Worm (Caenorhabditis elegans) whole organism, young adult: Measurements from ENCODE around the gene msra-1.

ENCODE experiments used
- B0035.1 ChIP-seq: sonication (generic microtip); optimal IDR thresholded peaks from 2 replicates; lab custom pipeline; 2016; ENCODE audit warnings: missing genetic modification characterization, mild to moderate bottlenecking, missing compliant biosample characterization, missing genotype, missing genetic modification reagents
- B0261.1 ChIP-seq: sonication (generic microtip); optimal IDR thresholded peaks from 2 replicates; lab custom pipeline; 2016; ENCODE audit warnings: mild to moderate bottlenecking, missing genetic modification characterization, moderate library complexity, missing compliant biosample characterization
- B0336.3 ChIP-seq: fragments of 200-800 bp; sonication (Bioruptor generic); IDR thresholded peaks from 2 replicates; pipeline ENCODE4 v1.3.6; 2022; ENCODE audit warnings: missing genetic modification characterization, missing compliant biosample characterization
- C06A6.2 ChIP-seq: fragments of 200-800 bp; sonication (Bioruptor generic); conservative IDR thresholded peaks from 2 replicates; pipeline ENCODE4 v1.3.6; 2022; ENCODE audit warnings: missing genetic modification characterization, missing compliant biosample characterization
- C17E4.6 ChIP-seq: fragments of 200-800 bp; sonication (Bioruptor generic); IDR thresholded peaks from 2 replicates; pipeline ENCODE4 v1.3.6; 2022; ENCODE audit warnings: missing genetic modification reagents, missing genetic modification characterization, missing compliant biosample characterization
- F10E7.11 ChIP-seq: sonication (generic microtip); optimal IDR thresholded peaks from 2 replicates; lab custom pipeline; 2017; ENCODE audit warnings: mild to moderate bottlenecking, missing genetic modification characterization, moderate library complexity, missing compliant biosample characterization
- F52B5.7 ChIP-seq: sonication (generic microtip); optimal IDR thresholded peaks from 2 replicates; lab custom pipeline; 2016; ENCODE audit warnings: mild to moderate bottlenecking, missing genetic modification characterization, missing compliant biosample characterization
- F57A8.1 ChIP-seq: fragments of 200-800 bp; sonication (Bioruptor generic); optimal IDR thresholded peaks from 2 replicates; lab custom pipeline; 2018; ENCODE audit warnings: mild to moderate bottlenecking, missing genetic modification characterization, moderate library complexity, missing compliant biosample characterization
- F57C9.4 ChIP-seq: sonication (generic microtip); optimal IDR thresholded peaks from 2 replicates; lab custom pipeline; 2017; ENCODE audit warnings: mild to moderate bottlenecking, missing genetic modification characterization, missing compliant biosample characterization
- T26A5.8 ChIP-seq: sonication (generic microtip); optimal IDR thresholded peaks from 2 replicates; lab custom pipeline; 2016; ENCODE audit warnings: missing genetic modification characterization, missing compliant biosample characterization
- Y53G8AR.9 ChIP-seq: fragments of 200-800 bp; sonication (Bioruptor generic); conservative IDR thresholded peaks from 2 replicates; pipeline ENCODE4 v1.3.6; 2022; ENCODE audit warnings: missing genetic modification reagents, missing genetic modification characterization, missing compliant biosample characterization
- Y67H2A.10 ChIP-seq: fragments of 200-800 bp; sonication (Bioruptor generic); conservative IDR thresholded peaks from 2 replicates; pipeline ENCODE4 v1.3.6; 2022; ENCODE audit warnings: missing genetic modification reagents, missing genetic modification characterization, missing compliant biosample characterization
- ZK185.1 ChIP-seq: sonication (generic microtip); optimal IDR thresholded peaks from 2 replicates; lab custom pipeline; 2016; ENCODE audit warnings: mild to moderate bottlenecking, missing genetic modification characterization, missing compliant biosample characterization; ENCODE audit not compliant: poor library complexity, severe bottlenecking
- ama-1 ChIP-seq, 3 experiments: fragments of 150-350 bp in 1 of 3; sonication (generic microtip) in 2 of 3; optimal IDR thresholded peaks; 2 replicates each; lab custom pipeline; 2014 to 2018; ENCODE audit warnings: missing biosample characterization in 2 of 3, missing genetic modification characterization in 2 of 3, missing genetic modification reagents in 2 of 3
- attf-5 ChIP-seq: fragments of 200-800 bp; sonication (Bioruptor generic); optimal IDR thresholded peaks from 2 replicates; lab custom pipeline; 2018; ENCODE audit warnings: mild to moderate bottlenecking, missing genetic modification characterization, missing compliant biosample characterization
- bed-1 ChIP-seq: fragments of 200-800 bp; sonication (Bioruptor generic); IDR thresholded peaks from 2 replicates; pipeline ENCODE4 v1.3.6; 2022; ENCODE audit warnings: missing genetic modification reagents, missing genetic modification characterization, missing compliant biosample characterization
- bed-2 ChIP-seq: fragments of 200-800 bp; sonication (Bioruptor generic); IDR thresholded peaks from 2 replicates; pipeline ENCODE4 v1.3.6; 2022; ENCODE audit warnings: missing genetic modification reagents, missing genetic modification characterization, missing compliant biosample characterization
- cebp-2 ChIP-seq: fragments of 200-800 bp; sonication (Bioruptor generic); IDR thresholded peaks from 2 replicates; pipeline ENCODE4 v1.3.6; 2022; ENCODE audit warnings: missing genetic modification characterization, missing compliant biosample characterization
- ceh-27 ChIP-seq: fragments of 200-800 bp; sonication (Bioruptor generic); optimal IDR thresholded peaks from 2 replicates; lab custom pipeline; 2018; ENCODE audit warnings: mild to moderate bottlenecking, missing genetic modification characterization, moderate library complexity, missing compliant biosample characterization
- ceh-40 ChIP-seq: fragments of 200-800 bp; sonication (Bioruptor generic); IDR thresholded peaks from 2 replicates; pipeline ENCODE4 v1.3.6; 2022; ENCODE audit warnings: missing genetic modification characterization, missing compliant biosample characterization
- dpff-1 ChIP-seq: sonication (generic microtip); optimal IDR thresholded peaks from 2 replicates; lab custom pipeline; 2017; ENCODE audit warnings: mild to moderate bottlenecking, missing genetic modification characterization, missing compliant biosample characterization
- dpl-1 ChIP-seq: fragments of 150-350 bp; optimal IDR thresholded peaks from 2 replicates; lab custom pipeline; 2014; ENCODE audit warnings: missing biosample characterization, missing genetic modification reagents, missing genetic modification characterization
- egl-18 ChIP-seq: fragments of 200-800 bp; sonication (Bioruptor generic); IDR thresholded peaks from 2 replicates; pipeline ENCODE4 v1.3.6; 2022; ENCODE audit warnings: missing genetic modification reagents, missing genetic modification characterization, missing compliant biosample characterization
- egl-44 ChIP-seq: fragments of 200-800 bp; sonication (Bioruptor generic); IDR thresholded peaks from 2 replicates; pipeline ENCODE4 v1.3.6; 2022; ENCODE audit warnings: missing genetic modification reagents, missing genetic modification characterization, missing compliant biosample characterization
- egrh-3 ChIP-seq: fragments of 200-800 bp; sonication (Bioruptor generic); IDR thresholded peaks from 2 replicates; pipeline ENCODE4 v1.3.6; 2022; ENCODE audit warnings: missing genetic modification reagents, missing genetic modification characterization, missing compliant biosample characterization
- fkh-3 ChIP-seq: sonication (generic microtip); optimal IDR thresholded peaks from 2 replicates; lab custom pipeline; 2016; ENCODE audit warnings: mild to moderate bottlenecking, missing genetic modification characterization, missing compliant biosample characterization
- hlh-12 ChIP-seq: sonication (generic microtip); optimal IDR thresholded peaks from 2 replicates; lab custom pipeline; 2016; ENCODE audit warnings: missing genetic modification characterization, missing compliant biosample characterization
- hmg-20 ChIP-seq: fragments of 200-800 bp; sonication (Bioruptor generic); IDR thresholded peaks from 2 replicates; pipeline ENCODE4 v1.3.6; 2022; ENCODE audit warnings: missing genetic modification reagents, missing genetic modification characterization, missing compliant biosample characterization
- hsf-1 ChIP-seq: fragments of 200-800 bp; sonication (Bioruptor generic); IDR thresholded peaks from 2 replicates; pipeline ENCODE4 v1.3.6; 2022; ENCODE audit warnings: missing genetic modification reagents, missing genetic modification characterization, missing compliant biosample characterization
- lag-1 ChIP-seq: fragments of 200-800 bp; sonication (Bioruptor generic); IDR thresholded peaks from 2 replicates; pipeline ENCODE4 v1.3.6; 2022; ENCODE audit warnings: missing genetic modification reagents, missing genetic modification characterization, missing compliant biosample characterization
- lin-54 ChIP-seq: fragments of 200-800 bp; sonication (Bioruptor generic); optimal IDR thresholded peaks from 2 replicates; lab custom pipeline; 2018; ENCODE audit warnings: mild to moderate bottlenecking, missing genetic modification characterization, missing compliant biosample characterization
- lir-1 ChIP-seq: fragments of 200-800 bp; sonication (Bioruptor generic); conservative IDR thresholded peaks from 2 replicates; pipeline ENCODE4 v1.3.6; 2022; ENCODE audit warnings: missing genetic modification reagents, missing genetic modification characterization, missing compliant biosample characterization
- mcd-1 ChIP-seq: fragments of 200-800 bp; sonication (Bioruptor generic); IDR thresholded peaks from 2 replicates; pipeline ENCODE4 v1.3.6; 2022; ENCODE audit warnings: missing genetic modification reagents, missing genetic modification characterization, missing compliant biosample characterization
- mel-28 ChIP-seq: sonication (generic microtip); optimal IDR thresholded peaks from 2 replicates; lab custom pipeline; 2016; ENCODE audit warnings: borderline replicate concordance, mild to moderate bottlenecking, missing genetic modification characterization, missing compliant biosample characterization
- nfya-2 ChIP-seq: fragments of 200-800 bp; sonication (Bioruptor generic); IDR thresholded peaks from 2 replicates; pipeline ENCODE4 v1.3.6; 2022; ENCODE audit warnings: missing genetic modification reagents, missing genetic modification characterization, missing compliant biosample characterization
- nhr-27 ChIP-seq: fragments of 200-800 bp; sonication (Bioruptor generic); optimal IDR thresholded peaks from 2 replicates; lab custom pipeline; 2018; ENCODE audit warnings: mild to moderate bottlenecking, missing genetic modification characterization, moderate library complexity, missing compliant biosample characterization
- pha-4 ChIP-seq: fragments of 150-350 bp; sonication (generic microtip); optimal IDR thresholded peaks from 2 replicates; lab custom pipeline; 2014; ENCODE audit warnings: missing biosample characterization, missing genetic modification reagents, missing genetic modification characterization
- sdz-38 ChIP-seq: sonication (generic microtip); optimal IDR thresholded peaks from 2 replicates; lab custom pipeline; 2016; ENCODE audit warnings: missing genotype, missing genetic modification characterization, missing compliant biosample characterization
- somi-1 ChIP-seq: fragments of 200-800 bp; sonication (Bioruptor generic); optimal IDR thresholded peaks from 2 replicates; lab custom pipeline; 2018; ENCODE audit warnings: mild to moderate bottlenecking, missing genetic modification characterization, missing compliant biosample characterization
- zfh-2 ChIP-seq: fragments of 200-800 bp; sonication (Bioruptor generic); conservative IDR thresholded peaks from 2 replicates; pipeline ENCODE4 v1.3.6; 2022; ENCODE audit warnings: missing genetic modification reagents, missing genetic modification characterization, missing compliant biosample characterization
- ztf-22 ChIP-seq: fragments of 200-800 bp; sonication (Bioruptor generic); optimal IDR thresholded peaks from 2 replicates; lab custom pipeline; 2018; ENCODE audit warnings: mild to moderate bottlenecking, missing genetic modification characterization, moderate library complexity, missing compliant biosample characterization
- ztf-26 ChIP-seq: sonication (generic microtip); optimal IDR thresholded peaks from 2 replicates; lab custom pipeline; 2017; ENCODE audit warnings: missing genetic modification characterization, missing compliant biosample characterization
- ztf-3 ChIP-seq: fragments of 200-800 bp; sonication (Bioruptor generic); optimal IDR thresholded peaks from 2 replicates; lab custom pipeline; 2018; ENCODE audit warnings: mild to moderate bottlenecking, missing genetic modification characterization, missing compliant biosample characterization
- ztf-6 ChIP-seq: fragments of 200-800 bp; sonication (Bioruptor generic); IDR thresholded peaks from 2 replicates; pipeline ENCODE4 v1.3.6; 2022; ENCODE audit warnings: missing genetic modification reagents, missing genetic modification characterization, missing compliant biosample characterization

Gene msra-1

ce11 chrII:7341572-7342303 is 22.1 kb downstream of the msra-1 start:
- TF ChIP-seq ztf-26 (tag; lab: Kevin White, UChicago) (peak; percentile 6), nhr-27 (no peak), ztf-3 (GFP tag; lab: Kevin White, UChicago) (no peak)

DNA sequence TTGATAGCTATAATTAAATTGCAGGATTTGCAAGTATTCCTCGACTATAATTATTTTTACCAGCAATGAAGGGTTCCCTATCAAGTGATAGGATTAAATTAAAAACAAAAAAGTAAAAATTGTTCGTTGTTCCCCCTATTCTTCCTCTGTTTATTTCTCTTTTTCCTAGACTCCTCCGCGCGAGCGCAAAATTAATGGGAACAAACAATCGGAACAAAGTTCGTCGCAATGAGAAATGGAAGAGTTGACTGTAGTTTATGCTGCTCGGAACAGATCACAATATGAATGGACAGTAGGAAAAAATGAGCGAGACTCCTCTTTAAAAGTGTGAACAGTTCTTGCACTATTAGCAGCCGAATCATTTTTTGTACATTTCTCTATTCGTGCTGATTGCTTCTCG is 23.1 kb downstream of the msra-1 start:
- TF ChIP-seq ZK185.1 (tag; lab: Kevin White, UChicago) (no peak), fkh-3 (tag; lab: Kevin White, UChicago) (no peak), C17E4.6 (GFP tag; lab: Robert Waterston, UW) (no peak), ama-1 (optimal IDR thresholded peaks at IDR 0.05; lab: Kevin White, UChicago) (no peak), ama-1 (GFP tag; optimal IDR thresholded peaks at IDR 0.05; lab: Kevin White, UChicago) (no peak), pha-4 (no peak), B0261.1 (tag; lab: Kevin White, UChicago) (no peak), hsf-1 (GFP tag; lab: Robert Waterston, UW) (no peak), ceh-27 (no peak), lir-1 (GFP tag; lab: Robert Waterston, UW) (no peak), bed-1 (GFP tag; lab: Robert Waterston, UW) (no peak), egl-18 (no peak), egl-44 (no peak), dpl-1 (GFP tag; lab: Kevin White, UChicago) (no peak), F10E7.11 (no peak), cebp-2 (GFP tag; lab: Robert Waterston, UW) (no peak), mel-28 (tag; lab: Kevin White, UChicago) (no peak), hlh-12 (tag; lab: Kevin White, UChicago) (no peak), B0336.3 (GFP tag; lab: Robert Waterston, UW) (no peak), dpff-1 (tag; lab: Kevin White, UChicago) (no peak), C06A6.2 (GFP tag; lab: Robert Waterston, UW) (no peak)

DNA sequence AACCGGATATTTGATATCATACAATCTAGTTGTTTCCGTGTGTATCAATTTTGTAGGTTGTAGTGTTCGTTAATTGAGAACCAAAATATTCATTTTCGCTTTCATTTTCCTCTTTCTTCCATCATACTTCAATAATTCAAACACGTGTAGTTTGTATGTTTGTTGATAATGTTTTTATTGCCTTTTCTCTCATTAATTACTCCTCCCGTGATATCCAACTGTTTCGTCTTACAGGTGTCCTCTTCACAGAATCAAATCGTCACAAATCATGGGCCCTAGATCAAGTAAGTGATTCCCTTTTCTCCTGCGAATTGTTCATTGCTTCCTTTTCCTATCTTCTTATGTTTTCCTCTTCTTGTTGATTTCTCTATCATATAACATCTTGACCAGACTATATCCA is 24.8 kb downstream of the msra-1 start, which contains the start of gene nhr-21:
Gene nhr-21, plus strand, starts transcription at position 235 of the 400 bp plus-strand sequence.
- TF ChIP-seq zfh-2 (GFP tag; lab: Robert Waterston, UW), result no peak
- TF ChIP-seq somi-1 (GFP tag; lab: Kevin White, UChicago), result peak; percentile 9

DNA sequence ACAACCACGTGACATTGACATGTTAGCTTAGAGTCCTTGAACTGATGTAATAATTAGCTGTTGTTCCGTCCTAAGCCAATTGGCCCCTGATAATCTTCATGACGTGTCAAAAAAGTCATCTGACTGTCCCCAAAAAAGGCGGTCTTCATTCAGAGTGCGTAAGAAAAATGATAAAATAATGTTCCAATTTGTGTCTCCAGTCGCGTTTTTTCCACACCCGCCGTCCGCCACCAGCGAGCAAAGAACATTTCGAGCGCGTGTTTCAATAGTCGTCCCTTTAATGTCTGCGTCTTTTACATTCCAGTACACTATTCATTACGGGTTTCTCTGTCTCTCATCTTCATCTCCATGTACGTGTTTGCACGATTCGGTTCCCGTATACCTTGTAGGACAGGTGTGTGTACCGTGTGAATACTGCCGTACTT is 26.4 kb downstream of the msra-1 start:
- TF ChIP-seq F57C9.4 (tag; lab: Kevin White, UChicago), result no peak
- TF ChIP-seq egrh-3 (GFP tag; lab: Robert Waterston, UW), result no peak
- no peak for TF ChIP-seq Y67H2A.10
- TF ChIP-seq ceh-27, result no peak
- TF ChIP-seq B0035.1, result no peak
- TF ChIP-seq nfya-2 (GFP tag; lab: Robert Waterston, UW), result no peak
- TF ChIP-seq hsf-1 (GFP tag; lab: Robert Waterston, UW), result no peak
- no peak for TF ChIP-seq sdz-38 (tag; lab: Kevin White, UChicago)
- TF ChIP-seq attf-5 (GFP tag; lab: Kevin White, UChicago), result peak; percentile 75
- TF ChIP-seq Y53G8AR.9 (GFP tag; lab: Robert Waterston, UW), result no peak
- TF ChIP-seq F52B5.7 (tag; lab: Kevin White, UChicago), result no peak
- no peak for TF ChIP-seq T26A5.8 (tag; lab: Kevin White, UChicago)
- no peak for TF ChIP-seq lin-54 (GFP tag; lab: Kevin White, UChicago)
- no peak for TF ChIP-seq hmg-20
- peak; percentile 88 for TF ChIP-seq B0336.3 (GFP tag; lab: Robert Waterston, UW)
- TF ChIP-seq F57A8.1 (GFP tag; lab: Kevin White, UChicago), result no peak
- TF ChIP-seq lag-1 (GFP tag; lab: Robert Waterston, UW), result no peak
- TF ChIP-seq ceh-40 (GFP tag; lab: Robert Waterston, UW), result no peak
- TF ChIP-seq ztf-22 (GFP tag; lab: Kevin White, UChicago), result peak; percentile 64
- peak; percentile 45 for TF ChIP-seq mcd-1 (GFP tag; lab: Robert Waterston, UW)
- no peak for TF ChIP-seq ztf-6 (GFP tag; lab: Robert Waterston, UW)
- TF ChIP-seq dpff-1 (tag; lab: Kevin White, UChicago), result no peak
- TF ChIP-seq bed-2 (GFP tag; lab: Robert Waterston, UW), result no peak
